Fruit fly (Drosophila melanogaster) whole organism: ENCODE data around the gene defl.

Source experiments
- CG8478 ChIP-seq: fragments of >200 bp; optimal IDR thresholded peaks from 2 replicates; lab custom pipeline; 2018; ENCODE audit warnings: inconsistent platforms
- Dll ChIP-seq: fragments of >200 bp; optimal IDR thresholded peaks from 2 replicates; lab custom pipeline; 2017
- EcR ChIP-seq, 2 experiments: fragments of >200 bp; optimal IDR thresholded peaks; 2 replicates each; lab custom pipeline; 2017; ENCODE audit warnings: missing biosample characterization in 2 of 2, missing genetic modification characterization in 2 of 2, missing genetic modification reagents in 2 of 2
- pan ChIP-seq: fragments of >200 bp; optimal IDR thresholded peaks from 2 replicates; lab custom pipeline; 2017
- psq ChIP-seq: fragments of >200 bp; optimal IDR thresholded peaks from 2 replicates; lab custom pipeline; 2017
- usp ChIP-seq: fragments of >200 bp; optimal IDR thresholded peaks from 2 replicates; lab custom pipeline; 2017; ENCODE audit warnings: missing biosample characterization, missing genetic modification characterization, mixed read lengths

The defl gene

DNA sequence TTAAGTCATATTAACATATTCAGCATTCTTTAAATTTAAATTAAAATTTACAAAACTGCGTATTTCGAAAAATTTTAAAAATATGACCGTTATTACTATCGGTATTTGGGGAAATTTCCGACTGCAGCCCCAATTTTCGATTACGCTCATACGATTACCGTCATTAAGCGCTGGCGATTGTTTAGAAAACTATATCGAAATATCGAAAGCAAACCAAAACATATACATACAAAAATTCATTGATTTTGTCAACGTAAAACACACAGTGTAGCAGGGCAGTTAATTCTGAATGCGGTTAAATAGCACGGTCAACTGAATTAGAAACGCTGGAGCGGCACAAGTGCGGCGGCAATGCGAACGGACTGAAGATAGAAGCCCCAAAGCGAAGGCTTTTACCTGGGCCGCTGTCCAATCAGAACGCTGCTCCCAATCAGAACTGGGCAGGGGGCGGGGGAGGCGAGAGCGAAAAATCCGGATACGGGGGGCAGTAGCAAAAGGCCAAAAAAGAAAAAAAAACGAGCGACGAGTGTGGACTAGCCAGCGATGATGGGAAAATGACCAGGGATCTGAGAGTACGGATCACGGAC is 19.0 kb upstream of the defl start, which contains the start of gene CG16711:
TSS of gene CG16711 (plus strand) at position 170 of the 587 bp plus-strand sequence.
- no peak for TF ChIP-seq psq (lab: Kevin White, UChicago)
- TF ChIP-seq CG8478 (lab: Kevin White, UChicago), result no peak
- no peak for TF ChIP-seq pan (lab: Kevin White, UChicago)
- no peak for TF ChIP-seq EcR (GFP tag; optimal IDR thresholded peaks at IDR 0.05; lab: Kevin White, UChicago)
- TF ChIP-seq Dll, result no peak
- TF ChIP-seq usp (GFP tag; lab: Kevin White, UChicago), result no peak

dm6 chr3L:9705591-9705990 is 17.6 kb upstream of the defl start:
- TF ChIP-seq psq (lab: Kevin White, UChicago), result no peak
- no peak for TF ChIP-seq CG8478 (lab: Kevin White, UChicago)
- no peak for TF ChIP-seq EcR (GFP tag; optimal IDR thresholded peaks at IDR 0.05; lab: Kevin White, UChicago)
- no peak for TF ChIP-seq Dll
- TF ChIP-seq usp (GFP tag; lab: Kevin White, UChicago), result no peak
- TF ChIP-seq pan (lab: Kevin White, UChicago), result no peak

dm6 chr3L:9708797-9709196 is 14.4 kb upstream of the defl start:
- TF ChIP-seq CG8478 (lab: Kevin White, UChicago), result no peak
- no peak for TF ChIP-seq Dll
- TF ChIP-seq psq (lab: Kevin White, UChicago), result no peak
- TF ChIP-seq pan (lab: Kevin White, UChicago), result no peak
- TF ChIP-seq EcR (GFP tag; optimal IDR thresholded peaks at IDR 0.05; lab: Kevin White, UChicago), result no peak
- TF ChIP-seq usp (GFP tag; lab: Kevin White, UChicago), result no peak

dm6 chr3L:9711203-9711602 is 12.0 kb upstream of the defl start:
- TF ChIP-seq EcR (GFP tag; optimal IDR thresholded peaks at IDR 0.05; lab: Kevin White, UChicago), result no peak
- no peak for TF ChIP-seq CG8478 (lab: Kevin White, UChicago)
- TF ChIP-seq pan (lab: Kevin White, UChicago), result no peak
- no peak for TF ChIP-seq psq (lab: Kevin White, UChicago)
- no peak for TF ChIP-seq usp (GFP tag; lab: Kevin White, UChicago)
- TF ChIP-seq Dll, result no peak

dm6 chr3L:9712066-9712789 is 11.0 kb upstream of the defl start:
- TF ChIP-seq psq (lab: Kevin White, UChicago), result no peak
- no peak for TF ChIP-seq CG8478 (lab: Kevin White, UChicago)
- TF ChIP-seq pan (lab: Kevin White, UChicago), result no peak

dm6 chr3L:9713383-9713827 is 9.8 kb upstream of the defl start, which contains the start of gene SH3PX1:
Gene SH3PX1 (minus strand): TSS chr3L:9713827.
- TF ChIP-seq usp (GFP tag; lab: Kevin White, UChicago), result no peak
- TF ChIP-seq EcR (GFP tag; optimal IDR thresholded peaks at IDR 0.05; lab: Kevin White, UChicago), result no peak
- TF ChIP-seq CG8478 (lab: Kevin White, UChicago), result no peak
- no peak for TF ChIP-seq Dll
- no peak for TF ChIP-seq pan (lab: Kevin White, UChicago)
- no peak for TF ChIP-seq psq (lab: Kevin White, UChicago)

DNA sequence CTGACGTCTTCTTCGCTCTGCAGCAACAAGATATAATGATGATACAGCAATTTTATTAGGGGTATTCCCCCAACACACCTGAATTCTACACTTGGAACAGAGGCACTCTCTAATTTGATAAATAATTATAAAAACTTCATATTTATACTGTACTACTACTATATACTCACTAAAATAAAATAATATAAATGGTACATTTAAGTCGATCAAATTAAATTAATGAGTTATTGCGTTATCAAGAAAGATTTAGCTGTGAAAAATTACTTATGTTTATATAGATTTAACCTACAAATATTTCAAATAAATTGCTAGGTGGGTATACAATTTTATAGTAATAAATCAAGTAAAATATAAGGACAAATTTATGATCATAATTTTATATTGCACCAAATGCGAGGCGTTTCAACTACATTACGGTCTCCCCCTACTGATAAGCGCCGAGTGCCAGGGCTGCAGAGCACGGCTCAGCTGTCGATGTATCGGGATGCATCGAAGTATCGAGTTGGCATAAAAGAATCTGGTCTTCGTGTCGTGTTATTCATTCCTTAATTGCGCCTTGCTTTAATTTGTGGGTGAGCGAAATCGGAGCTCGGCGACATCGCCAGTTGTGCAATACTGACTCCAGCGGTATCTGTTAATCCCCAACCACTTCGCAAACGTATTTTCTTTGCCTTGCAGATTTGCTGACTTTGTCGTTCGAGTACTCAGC is 9.2 kb upstream of the defl start, which contains the start of gene vsg:
TSS of gene vsg (plus strand) at position 497 of the 709 bp plus-strand sequence.
- TF ChIP-seq pan (lab: Kevin White, UChicago) (no peak), psq (lab: Kevin White, UChicago) (no peak), usp (GFP tag; lab: Kevin White, UChicago) (no peak), Dll (no peak), EcR (GFP tag; optimal IDR thresholded peaks at IDR 0.05; lab: Kevin White, UChicago) (no peak), CG8478 (lab: Kevin White, UChicago) (no peak)

DNA sequence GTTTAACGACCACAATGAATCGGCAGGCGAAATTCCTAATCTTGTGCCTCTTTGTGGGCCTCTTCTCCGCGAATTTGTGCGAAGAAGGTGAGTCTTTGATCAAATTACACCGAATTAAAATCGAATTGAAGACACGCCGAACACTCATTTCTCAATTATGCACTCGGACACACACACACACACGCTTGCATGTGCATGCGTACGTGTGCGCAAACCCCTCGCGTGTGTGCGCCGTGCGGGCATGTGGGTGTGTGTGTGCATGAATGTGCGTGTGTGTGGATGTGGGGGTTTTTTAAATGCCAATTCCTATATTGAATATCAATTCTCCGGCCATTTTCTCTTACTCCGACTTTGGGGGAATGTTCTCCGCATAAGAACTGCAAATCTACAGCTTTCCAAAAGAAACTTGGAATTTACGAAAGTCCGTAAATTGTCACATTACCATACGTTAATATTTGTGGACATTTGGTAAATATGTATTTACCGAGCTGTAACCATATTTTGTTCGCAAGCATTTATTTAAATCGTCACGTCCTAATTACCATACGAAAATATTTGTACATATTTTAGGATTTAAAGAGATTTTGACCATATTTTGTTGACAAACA is 8.6 kb upstream of the defl start:
- TF ChIP-seq pan (lab: Kevin White, UChicago), result no peak
- no peak for TF ChIP-seq psq (lab: Kevin White, UChicago)
- TF ChIP-seq CG8478 (lab: Kevin White, UChicago), result no peak
- no peak for TF ChIP-seq usp (GFP tag; lab: Kevin White, UChicago)
- TF ChIP-seq EcR (GFP tag; optimal IDR thresholded peaks at IDR 0.05; lab: Kevin White, UChicago), result no peak
- no peak for TF ChIP-seq Dll

DNA sequence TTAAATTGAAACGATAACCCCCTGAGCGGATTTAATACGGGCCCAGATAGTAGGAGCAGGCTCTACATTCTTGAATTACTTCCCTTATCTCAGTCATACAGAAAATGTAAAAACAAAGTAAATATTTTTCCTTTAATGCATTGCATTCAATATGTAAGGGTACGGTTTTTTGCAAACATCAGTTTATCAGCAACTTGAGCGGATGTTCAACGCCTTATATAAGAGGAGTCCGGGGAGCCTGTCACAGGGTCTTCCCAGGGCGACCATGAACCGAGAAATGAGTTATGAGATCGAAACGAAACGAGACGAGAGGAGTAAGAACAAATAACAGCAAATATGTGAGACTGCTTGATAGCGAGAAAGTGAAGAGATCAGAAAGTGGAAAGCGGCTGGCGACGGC is 6.6 kb upstream of the defl start:
- TF ChIP-seq Dll, result no peak
- no peak for TF ChIP-seq usp (GFP tag; lab: Kevin White, UChicago)
- no peak for TF ChIP-seq psq (lab: Kevin White, UChicago)
- no peak for TF ChIP-seq EcR (GFP tag; optimal IDR thresholded peaks at IDR 0.05; lab: Kevin White, UChicago)
- no peak for TF ChIP-seq CG8478 (lab: Kevin White, UChicago)
- TF ChIP-seq pan (lab: Kevin White, UChicago), result no peak

dm6 chr3L:9717101-9717500 is 6.1 kb upstream of the defl start:
- no peak for TF ChIP-seq usp (GFP tag; lab: Kevin White, UChicago)
- no peak for TF ChIP-seq pan (lab: Kevin White, UChicago)
- no peak for TF ChIP-seq psq (lab: Kevin White, UChicago)
- no peak for TF ChIP-seq CG8478 (lab: Kevin White, UChicago)
- TF ChIP-seq EcR (GFP tag; optimal IDR thresholded peaks at IDR 0.05; lab: Kevin White, UChicago), result no peak
- no peak for TF ChIP-seq Dll

- no peak for TF ChIP-seq CG8478 (lab: Kevin White, UChicago)
- no peak for TF ChIP-seq psq (lab: Kevin White, UChicago)
- TF ChIP-seq EcR (GFP tag; optimal IDR thresholded peaks at IDR 0.05; lab: Kevin White, UChicago), result no peak
- no peak for TF ChIP-seq Dll
- no peak for TF ChIP-seq pan (lab: Kevin White, UChicago)
- no peak for TF ChIP-seq usp (GFP tag; lab: Kevin White, UChicago)
These were observed 5.4 kb upstream of the defl start for dm6 chr3L:9717839-9718238.
